1 fruit fly cellular context compared by ENCODE assay signal in genomic region chr2L:12469235-12469634, dm6.
TF ChIP-seq lines count a peak whose summit lies in the region.

No protein-coding gene starts in this region.

TF ChIP-seq in whole organism, embryonic, 481 proteins besides CTCF, POLR2A, EP300 and RAD21 (continued from another document):
- no peak for TF ChIP-seq ase (GFP tag; IDR thresholded peaks at IDR 0.05; lab: Robert Waterston, UW)
- TF ChIP-seq CG8924 (tag; optimal IDR thresholded peaks at IDR 0.05; lab: Kevin White, UChicago), result no peak
- no peak for TF ChIP-seq Asciz (GFP tag; optimal IDR thresholded peaks at IDR 0.05; lab: Kevin White, UChicago)
- TF ChIP-seq btn (GFP tag; optimal IDR thresholded peaks at IDR 0.05; lab: Kevin White, UChicago), result no peak
- TF ChIP-seq unc-4 (GFP tag; IDR thresholded peaks at IDR 0.05; lab: Robert Waterston, UW; ENCODE audit: partially characterized antibody), result no peak
- 0 out of 2 replicates have a peak, but pooled peaks have one; percentile 11 for TF ChIP-seq CG32767 (GFP tag; IDR thresholded peaks at IDR 0.05; lab: Robert Waterston, UW)
- no peak for TF ChIP-seq CG6791 (GFP tag; IDR thresholded peaks at IDR 0.05; lab: Robert Waterston, UW; ENCODE audit: partially characterized antibody)
- TF ChIP-seq mirr (GFP tag; optimal IDR thresholded peaks at IDR 0.05; lab: Kevin White, UChicago), result peak; percentile 4
- TF ChIP-seq stwl (tag; optimal IDR thresholded peaks at IDR 0.05; lab: Kevin White, UChicago), result no peak
- no peak for TF ChIP-seq sens (GFP tag; lab: Kevin White, UChicago)
- no peak for TF ChIP-seq CG5245 (GFP tag; optimal IDR thresholded peaks at IDR 0.05; lab: Kevin White, UChicago)
TF ChIP-seq in whole organism, embryonic: peak in this region for 11.
